Fruit fly (Drosophila melanogaster): ENCODE results near the gene CG5116.
A peak's percentile ranks its signal among the peaks of the same experiment; 100 is the strongest.

CG5116 gene

DNA sequence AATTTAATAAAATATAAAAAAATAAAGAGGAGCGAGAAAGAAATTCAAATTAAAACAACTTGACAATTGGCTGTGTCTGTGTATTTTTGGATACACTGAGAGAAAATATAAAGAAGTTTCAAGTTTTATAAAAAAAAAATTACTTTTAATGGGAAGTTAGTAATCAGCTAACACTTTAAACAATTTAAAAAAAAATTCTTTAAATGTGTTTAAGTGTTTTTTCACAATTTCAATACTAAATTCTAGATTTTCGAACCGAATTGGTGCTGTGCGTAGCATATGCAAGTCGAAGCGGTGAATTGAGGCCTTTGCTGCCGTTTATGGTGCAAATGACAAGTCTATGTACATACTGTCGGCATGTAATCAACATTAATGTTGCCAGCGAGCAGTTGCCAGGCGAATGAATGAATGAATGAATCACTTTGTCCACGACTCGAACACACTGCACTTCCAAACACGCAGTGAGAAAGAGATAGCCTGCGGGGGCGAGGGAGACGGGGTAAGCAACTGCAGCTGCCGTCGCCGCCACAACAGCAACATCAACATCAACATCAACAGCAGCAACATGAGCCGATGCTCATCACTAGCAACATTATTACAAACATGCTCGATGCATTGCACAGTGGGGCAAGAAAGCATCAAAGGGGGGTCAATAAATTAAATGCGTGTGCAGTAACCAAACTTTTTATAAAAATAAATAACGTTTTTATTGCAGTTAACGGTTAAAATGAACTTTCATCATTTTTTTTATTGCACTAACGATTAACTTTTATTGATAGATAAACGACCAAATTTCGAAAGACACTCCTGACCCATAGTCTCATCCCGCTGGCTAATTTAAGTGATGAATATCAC lies 37.1 kb upstream of the CG5116 start (continued):
- TF ChIP-seq CG30403 (GFP tag; optimal IDR thresholded peaks at IDR 0.05) (peak; percentile 59), gfzf (GFP tag; optimal IDR thresholded peaks at IDR 0.05) (no peak), Hand (GFP tag; optimal IDR thresholded peaks at IDR 0.05) (no peak), Optix (GFP tag; IDR thresholded peaks at IDR 0.05) (peak; percentile 67; the same call in 2 of the 3 replicates), CG9215 (GFP tag; IDR thresholded peaks at IDR 0.05) (peak; percentile 32; the same call in 1 of the 2 replicates), Sry-β (GFP tag; optimal IDR thresholded peaks at IDR 0.05) (peak; percentile 72), HLH4C (GFP tag; IDR thresholded peaks at IDR 0.05; ENCODE audit: partially characterized antibody) (0 out of 3 replicates have a peak, but pooled peaks have one; percentile 50), seq (GFP tag; IDR thresholded peaks at IDR 0.05) (0 out of 2 replicates have a peak, but pooled peaks have one; percentile 37), CG7839 (tag; optimal IDR thresholded peaks at IDR 0.05) (peak; percentile 69), CG12071 (GFP tag; optimal IDR thresholded peaks at IDR 0.05) (no peak), ara (GFP tag; IDR thresholded peaks at IDR 0.05) (peak; percentile 81), corto (GFP tag; optimal IDR thresholded peaks at IDR 0.05) (no peak), ftz-f1 (GFP tag; optimal IDR thresholded peaks at IDR 0.05) (no peak), ham (GFP tag; IDR thresholded peaks at IDR 0.05) (no peak), fu2 (GFP tag; optimal IDR thresholded peaks at IDR 0.05) (no peak), Usf (GFP tag; optimal IDR thresholded peaks at IDR 0.05) (peak; percentile 43), kay (GFP tag; optimal IDR thresholded peaks at IDR 0.05) (peak; percentile 87), CG1233 (GFP tag; optimal IDR thresholded peaks at IDR 0.05) (no peak), CG16815 (GFP tag; optimal IDR thresholded peaks at IDR 0.05) (peak; percentile 83), CG8924 (tag; optimal IDR thresholded peaks at IDR 0.05) (peak; percentile 44), CG9609 (GFP tag; optimal IDR thresholded peaks at IDR 0.05) (peak; percentile 60), CG31224 (GFP tag; IDR thresholded peaks at IDR 0.05) (no peak), Med (GFP tag) (peak; percentile 62), CG18476 (GFP tag; optimal IDR thresholded peaks at IDR 0.05) (peak; percentile 25), sens (GFP tag) (peak; percentile 95), fd102C (GFP tag; optimal IDR thresholded peaks at IDR 0.05) (no peak), CG7963 (GFP tag; IDR thresholded peaks at IDR 0.05; ENCODE audit: partially characterized antibody) (peak; percentile 16; the same call in 1 of the 3 replicates), Hmr (GFP tag; optimal IDR thresholded peaks at IDR 0.05) (no peak), psq (GFP tag; optimal IDR thresholded peaks at IDR 0.05) (no peak), cwo (GFP tag; optimal IDR thresholded peaks at IDR 0.05) (no peak), Atf6 (GFP tag; IDR thresholded peaks at IDR 0.05) (no peak), Adf1 (GFP tag; IDR thresholded peaks at IDR 0.05) (no peak), luna (GFP tag; optimal IDR thresholded peaks at IDR 0.05) (no peak), knrl (GFP tag; IDR thresholded peaks at IDR 0.05; ENCODE audit: partially characterized antibody) (0 out of 3 replicates have a peak, but pooled peaks have one; percentile 41), tin (GFP tag; optimal IDR thresholded peaks at IDR 0.05) (peak; percentile 64), CG11696 (GFP tag; IDR thresholded peaks at IDR 0.05) (peak; percentile 21; the same call in 1 of the 2 replicates), dm (GFP tag; optimal IDR thresholded peaks at IDR 0.05) (peak; percentile 6), CG5245 (GFP tag; optimal IDR thresholded peaks at IDR 0.05) (peak; percentile 9), Poxn (GFP tag; IDR thresholded peaks at IDR 0.05) (no peak), trem (tag; optimal IDR thresholded peaks at IDR 0.05) (peak; percentile 77), CG4617 (GFP tag; optimal IDR thresholded peaks at IDR 0.05; ENCODE audit: borderline replicate concordance) (peak; percentile 29), Camta (GFP tag; optimal IDR thresholded peaks at IDR 0.05) (peak; percentile 54), CG34224 (GFP tag; IDR thresholded peaks at IDR 0.05; ENCODE audit: partially characterized antibody) (no peak), CG3847 (GFP tag; IDR thresholded peaks at IDR 0.05) (no peak), CG2129 (GFP tag; IDR thresholded peaks at IDR 0.05; ENCODE audit: partially characterized antibody) (no peak), Mes4 (GFP tag; optimal IDR thresholded peaks at IDR 0.05) (peak; percentile 57), da (GFP tag; optimal IDR thresholded peaks at IDR 0.05) (peak; percentile 76), ranshi (GFP tag; IDR thresholded peaks at IDR 0.05) (peak; percentile 24; the same call in 1 of the 2 replicates), Rfx (GFP tag; IDR thresholded peaks at IDR 0.05) (0 out of 2 replicates have a peak, but pooled peaks have one; percentile 14)

Data from whole organism, embryonic.